Fruit fly (Drosophila melanogaster): Measurements from ENCODE around the gene Sod1.
A peak's percentile ranks its signal among the peaks of the same experiment; 100 is the strongest.

The Sod1 gene

dm6 chr3L:11070372-11070854 lies 43.1 kb downstream of the Sod1 start, which contains the start of gene Mocs1 (continued):
- TF ChIP-seq Optix (GFP tag; IDR thresholded peaks at IDR 0.05) (no peak), sd (tag; optimal IDR thresholded peaks at IDR 0.05) (no peak), otp (GFP tag; IDR thresholded peaks at IDR 0.05) (0 out of 3 replicates have a peak, but pooled peaks have one; percentile 24), CG8290 (GFP tag; optimal IDR thresholded peaks at IDR 0.05) (no peak), CG8290 (tag; optimal IDR thresholded peaks at IDR 0.05) (peak in 1 of 2 experiments; percentile 45), D19B (GFP tag; optimal IDR thresholded peaks at IDR 0.05) (no peak), Hmx (GFP tag; optimal IDR thresholded peaks at IDR 0.05) (no peak), CG7839 (tag; optimal IDR thresholded peaks at IDR 0.05) (no peak), Nf-YA (GFP tag; IDR thresholded peaks at IDR 0.05) (no peak), Dfd (GFP tag; optimal IDR thresholded peaks at IDR 0.05) (no peak), gem (tag; optimal IDR thresholded peaks at IDR 0.05) (no peak), Adf1 (GFP tag; IDR thresholded peaks at IDR 0.05) (peak; percentile 48), CG13894 (tag; optimal IDR thresholded peaks at IDR 0.05) (no peak), vfl (GFP tag; optimal IDR thresholded peaks at IDR 0.05) (no peak), gro (GFP tag; optimal IDR thresholded peaks at IDR 0.05) (peak; percentile 15), CG13775 (GFP tag; optimal IDR thresholded peaks at IDR 0.05) (no peak), H2.0 (GFP tag; IDR thresholded peaks at IDR 0.05) (no peak), CG17359 (tag; optimal IDR thresholded peaks at IDR 0.05) (peak; percentile 2), Dip2 (GFP tag; IDR thresholded peaks at IDR 0.05) (no peak), Jarid2 (GFP tag; optimal IDR thresholded peaks at IDR 0.05) (peak; percentile 57), Sry-β (GFP tag; optimal IDR thresholded peaks at IDR 0.05) (no peak), gcm2 (GFP tag; optimal IDR thresholded peaks at IDR 0.05) (no peak), dmrt11E (tag; optimal IDR thresholded peaks at IDR 0.05) (no peak), exex (tag; optimal IDR thresholded peaks at IDR 0.05) (no peak), Hsf (GFP tag; optimal IDR thresholded peaks at IDR 0.05) (no peak), CG12104 (GFP tag; optimal IDR thresholded peaks at IDR 0.05) (no peak), Ets97D (GFP tag; optimal IDR thresholded peaks at IDR 0.05) (no peak), ssp (GFP tag; IDR thresholded peaks at IDR 0.05) (no peak), CTCF (GFP tag; optimal IDR thresholded peaks at IDR 0.05) (no peak), ranshi (GFP tag; IDR thresholded peaks at IDR 0.05) (peak; percentile 19; the same call in 1 of the 2 replicates), CG14014 (GFP tag; IDR thresholded peaks at IDR 0.05) (no peak), bbx (GFP tag; IDR thresholded peaks at IDR 0.05; ENCODE audit: partially characterized antibody) (no peak), CG7987 (GFP tag; optimal IDR thresholded peaks at IDR 0.05) (no peak), Poxn (GFP tag; IDR thresholded peaks at IDR 0.05) (no peak), nerfin-1 (tag; optimal IDR thresholded peaks at IDR 0.05) (no peak), CG7745 (tag; optimal IDR thresholded peaks at IDR 0.05) (no peak), tx (GFP tag; optimal IDR thresholded peaks at IDR 0.05) (no peak), Bdp1 (GFP tag; optimal IDR thresholded peaks at IDR 0.05) (no peak), ase (GFP tag; IDR thresholded peaks at IDR 0.05) (no peak), lbe (GFP tag; optimal IDR thresholded peaks at IDR 0.05) (no peak), Atf-2 (GFP tag; optimal IDR thresholded peaks at IDR 0.05) (no peak), CG31441 (GFP tag; IDR thresholded peaks at IDR 0.05) (no peak), Ada2b (GFP tag; IDR thresholded peaks at IDR 0.05) (no peak), yki (optimal IDR thresholded peaks at IDR 0.05) (no peak), CG6689 (GFP tag; IDR thresholded peaks at IDR 0.05) (no peak), ftz-f1 (GFP tag; optimal IDR thresholded peaks at IDR 0.05) (peak; percentile 40), CG14965 (GFP tag; optimal IDR thresholded peaks at IDR 0.05; ENCODE audit: borderline replicate concordance) (no peak), Camta (GFP tag; optimal IDR thresholded peaks at IDR 0.05) (no peak), BEAF-32 (GFP tag; optimal IDR thresholded peaks at IDR 0.05) (no peak), CG34376 (GFP tag; optimal IDR thresholded peaks at IDR 0.05) (peak; percentile 65), nerfin-2 (GFP tag; IDR thresholded peaks at IDR 0.05; ENCODE audit: partially characterized antibody) (no peak), her (GFP tag; optimal IDR thresholded peaks at IDR 0.05) (no peak), unpg (GFP tag; optimal IDR thresholded peaks at IDR 0.05) (no peak)

Data from whole organism, embryonic.